Worm (Caenorhabditis elegans) whole organism, L2 larva: ENCODE data around the gene fbxa-4.

Experiments
- F13H6.1 ChIP-seq: sonication (generic microtip); optimal IDR thresholded peaks from 2 replicates; lab custom pipeline; 2016; ENCODE audit warnings: missing genetic modification characterization, missing compliant biosample characterization
- R02D3.7 ChIP-seq: fragments of 150-350 bp; optimal IDR thresholded peaks from 2 replicates; lab custom pipeline; 2014; ENCODE audit warnings: missing biosample characterization, missing genetic modification characterization
- ZK546.5 ChIP-seq: sonication (generic microtip); optimal IDR thresholded peaks from 2 replicates; lab custom pipeline; 2017; ENCODE audit warnings: missing biosample characterization, missing genetic modification characterization
- alr-1 ChIP-seq: fragments of 150-350 bp; optimal IDR thresholded peaks from 2 replicates; lab custom pipeline; 2014; ENCODE audit warnings: missing biosample characterization, missing genetic modification characterization
- aly-2 ChIP-seq: fragments of 150-350 bp; optimal IDR thresholded peaks from 2 replicates; lab custom pipeline; 2014; ENCODE audit warnings: missing biosample characterization, missing genetic modification characterization
- ama-1 ChIP-seq: fragments of 150-350 bp; optimal IDR thresholded peaks from 2 replicates; lab custom pipeline; 2018; ENCODE audit warnings: inconsistent platforms
- blmp-1 ChIP-seq: sonication (generic microtip); optimal IDR thresholded peaks from 2 replicates; lab custom pipeline; 2017; ENCODE audit warnings: missing genetic modification characterization, mild to moderate bottlenecking, missing compliant biosample characterization, antibody characterized with exemption, moderate library complexity; ENCODE audit not compliant: insufficient read depth
- ceh-16 ChIP-seq: fragments of 150-350 bp; optimal IDR thresholded peaks from 2 replicates; lab custom pipeline; 2014; ENCODE audit warnings: missing biosample characterization, missing genetic modification characterization
- ceh-82 ChIP-seq: fragments of 150-350 bp; optimal IDR thresholded peaks from 2 replicates; lab custom pipeline; 2014; ENCODE audit warnings: missing biosample characterization, missing genetic modification characterization
- crh-2 ChIP-seq: sonication (generic microtip); optimal IDR thresholded peaks from 2 replicates; lab custom pipeline; 2017; ENCODE audit warnings: missing biosample characterization, missing genetic modification characterization
- dmd-4 ChIP-seq: sonication (generic microtip); optimal IDR thresholded peaks from 2 replicates; lab custom pipeline; 2017; ENCODE audit warnings: missing biosample characterization, missing genetic modification characterization
- egl-27 ChIP-seq: sonication (generic microtip); optimal IDR thresholded peaks from 3 replicates; lab custom pipeline; 2017; ENCODE audit warnings: missing biosample characterization, missing genetic modification reagents, missing genetic modification characterization
- elt-1 ChIP-seq: fragments of 150-350 bp; optimal IDR thresholded peaks from 2 replicates; lab custom pipeline; 2014; ENCODE audit warnings: missing biosample characterization, missing genetic modification characterization
- fos-1 ChIP-seq: fragments of 150-350 bp; optimal IDR thresholded peaks from 2 replicates; lab custom pipeline; 2014; ENCODE audit warnings: missing biosample characterization, missing genetic modification characterization
- lin-13 ChIP-seq: fragments of 150-350 bp; optimal IDR thresholded peaks from 2 replicates; lab custom pipeline; 2014; ENCODE audit warnings: missing biosample characterization, missing genetic modification reagents, missing genetic modification characterization
- lin-39 ChIP-seq: fragments of 150-350 bp; optimal IDR thresholded peaks from 2 replicates; lab custom pipeline; 2014; ENCODE audit warnings: missing biosample characterization, missing genetic modification reagents, missing genetic modification characterization
- lsy-2 ChIP-seq, 2 experiments: fragments of 150-350 bp in 1 of 2; sonication (generic microtip) in 1 of 2; optimal IDR thresholded peaks; 2 replicates each; lab custom pipeline; 2014 to 2017; ENCODE audit warnings: missing biosample characterization in 2 of 2, missing genetic modification characterization in 2 of 2
- mbf-1 ChIP-seq: sonication (generic microtip); optimal IDR thresholded peaks from 2 replicates; lab custom pipeline; 2017; ENCODE audit warnings: missing biosample characterization, missing genetic modification characterization
- mdl-1 ChIP-seq, 2 experiments: fragments of 150-350 bp in 1 of 2; sonication (generic microtip) in 1 of 2; optimal IDR thresholded peaks; 2 replicates each; lab custom pipeline; 2017; ENCODE audit warnings: missing biosample characterization in 2 of 2, missing genetic modification characterization in 2 of 2
- nhr-10 ChIP-seq: sonication (generic microtip); optimal IDR thresholded peaks from 2 replicates; lab custom pipeline; 2017; ENCODE audit warnings: missing biosample characterization, missing genetic modification characterization
- nhr-12 ChIP-seq: fragments of 150-350 bp; optimal IDR thresholded peaks from 2 replicates; lab custom pipeline; 2014; ENCODE audit warnings: missing biosample characterization, missing genetic modification characterization
- nhr-23 ChIP-seq: fragments of 150-350 bp; optimal IDR thresholded peaks from 2 replicates; lab custom pipeline; 2014; ENCODE audit warnings: missing biosample characterization, missing genetic modification reagents, missing genetic modification characterization
- nhr-237 ChIP-seq: fragments of 150-350 bp; optimal IDR thresholded peaks from 2 replicates; lab custom pipeline; 2014; ENCODE audit warnings: missing biosample characterization, missing genetic modification characterization
- nhr-25 ChIP-seq: fragments of 150-350 bp; sonication (generic microtip); optimal IDR thresholded peaks from 3 replicates; lab custom pipeline; 2014; ENCODE audit warnings: missing biosample characterization, missing genetic modification characterization
- nhr-77 ChIP-seq: fragments of 150-350 bp; optimal IDR thresholded peaks from 2 replicates; lab custom pipeline; 2014; ENCODE audit warnings: missing biosample characterization, missing genetic modification characterization
- peb-1 ChIP-seq: fragments of 150-350 bp; optimal IDR thresholded peaks from 2 replicates; lab custom pipeline; 2014; ENCODE audit warnings: missing biosample characterization, missing genetic modification characterization
- skn-1 ChIP-seq: sonication (generic microtip); optimal IDR thresholded peaks from 2 replicates; lab custom pipeline; 2017; ENCODE audit warnings: missing biosample characterization, missing genetic modification characterization
- sma-9 ChIP-seq, 2 experiments: fragments of 150-350 bp in 1 of 2; sonication (generic microtip) in 1 of 2; optimal IDR thresholded peaks; 2 replicates each; lab custom pipeline; 2014 to 2016; ENCODE audit warnings: missing genetic modification characterization in 2 of 2, mild to moderate bottlenecking in 1 of 2, missing biosample characterization in 1 of 2, missing compliant biosample characterization in 1 of 2, missing genetic modification reagents in 1 of 2, moderate library complexity in 1 of 2
- unc-39 ChIP-seq: fragments of 150-350 bp; optimal IDR thresholded peaks from 2 replicates; lab custom pipeline; 2014; ENCODE audit warnings: missing biosample characterization, missing genetic modification characterization
- unc-55 ChIP-seq: fragments of 150-350 bp; sonication (generic microtip); optimal IDR thresholded peaks from 3 replicates; lab custom pipeline; 2014; ENCODE audit warnings: missing biosample characterization, missing genetic modification reagents, missing genetic modification characterization
- unc-62 ChIP-seq: fragments of 150-350 bp; optimal IDR thresholded peaks from 2 replicates; lab custom pipeline; 2014; ENCODE audit warnings: missing biosample characterization, missing genetic modification reagents, missing genetic modification characterization
- zag-1 ChIP-seq: fragments of 150-350 bp; optimal IDR thresholded peaks from 2 replicates; lab custom pipeline; 2014; ENCODE audit warnings: missing biosample characterization, missing genetic modification characterization
- ztf-1 ChIP-seq: fragments of 200-800 bp; sonication (Bioruptor generic); conservative IDR thresholded peaks from 2 replicates; pipeline ENCODE4 v1.3.6; 2022; ENCODE audit warnings: missing genetic modification characterization, missing compliant biosample characterization
- ztf-4 ChIP-seq: fragments of 150-350 bp; optimal IDR thresholded peaks from 2 replicates; lab custom pipeline; 2014; ENCODE audit warnings: missing biosample characterization, missing genetic modification characterization

fbxa-4 gene

DNA sequence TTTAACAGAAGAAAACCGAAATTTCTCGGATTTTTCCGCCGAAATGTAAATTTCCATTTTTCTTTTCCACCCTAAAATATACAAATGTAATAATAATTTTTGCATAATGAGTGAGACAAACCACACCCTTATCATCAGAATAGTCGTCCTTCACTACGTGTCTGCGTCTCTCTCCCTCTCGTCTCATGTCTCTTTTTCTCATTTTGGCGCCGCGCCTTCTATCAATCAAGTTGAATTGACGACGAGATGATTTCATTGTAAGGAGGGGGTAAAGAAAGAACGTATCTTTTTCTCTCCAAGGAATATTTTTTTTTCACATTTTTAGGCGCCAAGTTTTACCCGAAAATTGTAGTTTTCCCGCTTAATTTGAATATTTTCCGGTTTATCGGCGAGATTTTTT is 26.9 kb upstream of the fbxa-4 start (continued):
- no peak for TF ChIP-seq ceh-82
- no peak for TF ChIP-seq mbf-1 (tag; lab: Kevin White, UChicago)
- TF ChIP-seq egl-27 (tag; lab: Kevin White, UChicago) = no peak
- TF ChIP-seq nhr-23 = no peak
- TF ChIP-seq ama-1 = no peak
- peak; percentile 23 for TF ChIP-seq ceh-16 (tag; lab: Kevin White, UChicago)
- no peak for TF ChIP-seq peb-1 (tag; lab: Kevin White, UChicago)
- no peak for TF ChIP-seq nhr-12 (tag; lab: Kevin White, UChicago)
- TF ChIP-seq F13H6.1 (tag; lab: Kevin White, UChicago) = no peak
- TF ChIP-seq dmd-4 (tag; lab: Kevin White, UChicago) = no peak
- TF ChIP-seq aly-2 (tag; lab: Kevin White, UChicago) = no peak
- no peak for TF ChIP-seq nhr-237
- no peak for TF ChIP-seq unc-39 (tag; lab: Kevin White, UChicago)
- TF ChIP-seq lsy-2 (tag; optimal IDR thresholded peaks at IDR 0.05; lab: Kevin White, UChicago) = no peak
- no peak for TF ChIP-seq nhr-10 (tag; lab: Kevin White, UChicago)
- no peak for TF ChIP-seq unc-55

DNA sequence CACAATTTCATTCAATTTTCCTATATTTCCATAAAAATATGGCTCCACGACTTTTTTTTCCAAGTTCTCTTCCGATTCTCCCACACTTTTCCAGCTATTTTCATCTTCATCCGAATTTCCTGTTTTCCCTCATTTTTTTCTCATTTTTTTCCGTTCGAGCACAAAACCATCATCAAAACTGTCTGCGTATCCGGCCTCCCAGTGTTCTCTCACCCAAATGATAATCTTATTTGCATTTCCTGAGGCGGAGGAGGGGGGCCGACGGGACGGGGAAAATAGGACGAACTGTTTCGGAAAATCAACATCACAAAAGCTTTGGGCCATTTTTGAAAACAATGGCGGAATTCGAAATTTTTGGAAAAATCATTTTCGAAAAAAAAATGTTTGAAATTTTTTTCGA is 25.0 kb upstream of the fbxa-4 start:
- no peak for TF ChIP-seq F13H6.1 (tag; lab: Kevin White, UChicago)
- no peak for TF ChIP-seq ama-1
- no peak for TF ChIP-seq alr-1 (tag; lab: Kevin White, UChicago)
- no peak for TF ChIP-seq lin-39 (tag; lab: Kevin White, UChicago)
- TF ChIP-seq nhr-12 (tag; lab: Kevin White, UChicago) = no peak
- no peak for TF ChIP-seq ceh-82
- TF ChIP-seq nhr-77 (tag; lab: Kevin White, UChicago) = no peak
- no peak for TF ChIP-seq lsy-2 (tag; optimal IDR thresholded peaks at IDR 0.05; lab: Kevin White, UChicago)
- TF ChIP-seq ZK546.5 (tag; lab: Kevin White, UChicago) = no peak
- TF ChIP-seq ztf-4 (tag; lab: Kevin White, UChicago) = no peak
- no peak for TF ChIP-seq blmp-1 (tag; lab: Kevin White, UChicago)
- TF ChIP-seq nhr-237 = no peak
- no peak for TF ChIP-seq mdl-1 (tag; optimal IDR thresholded peaks at IDR 0.05; lab: Kevin White, UChicago)
- TF ChIP-seq skn-1 (tag; lab: Kevin White, UChicago) = no peak

DNA sequence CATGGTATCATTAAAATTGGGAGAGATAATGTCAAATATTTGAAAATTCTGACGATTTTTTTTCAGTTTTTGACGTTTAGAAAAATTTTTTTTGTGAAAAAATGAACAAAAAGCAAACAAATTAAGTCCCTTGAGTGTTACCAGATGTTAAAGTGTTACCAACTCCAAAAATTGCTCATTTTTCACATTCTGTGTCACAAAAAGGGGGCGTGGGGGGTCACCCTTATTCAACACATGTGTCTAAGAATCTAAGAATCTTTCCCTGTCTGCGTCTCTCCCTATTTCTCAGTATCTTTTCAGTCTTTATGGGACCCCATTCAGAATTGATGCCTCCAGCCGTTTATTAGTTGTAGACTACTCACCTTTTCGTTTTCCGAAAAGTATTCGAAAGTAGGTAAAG is 23.6 kb upstream of the fbxa-4 start:
- TF ChIP-seq nhr-25 (tag; lab: Kevin White, UChicago) (no peak), sma-9 (GFP tag; optimal IDR thresholded peaks at IDR 0.05; lab: Kevin White, UChicago) (no peak), sma-9 (tag; optimal IDR thresholded peaks at IDR 0.05; lab: Kevin White, UChicago) (no peak), aly-2 (tag; lab: Kevin White, UChicago) (no peak), nhr-237 (no peak), zag-1 (tag; lab: Kevin White, UChicago) (no peak), crh-2 (tag; lab: Kevin White, UChicago) (no peak), ceh-82 (no peak), nhr-23 (no peak), fos-1 (tag; lab: Kevin White, UChicago) (no peak), ztf-1 (GFP tag; lab: Robert Waterston, UW) (no peak), nhr-10 (tag; lab: Kevin White, UChicago) (no peak), ceh-16 (tag; lab: Kevin White, UChicago) (no peak), skn-1 (tag; lab: Kevin White, UChicago) (no peak)

DNA sequence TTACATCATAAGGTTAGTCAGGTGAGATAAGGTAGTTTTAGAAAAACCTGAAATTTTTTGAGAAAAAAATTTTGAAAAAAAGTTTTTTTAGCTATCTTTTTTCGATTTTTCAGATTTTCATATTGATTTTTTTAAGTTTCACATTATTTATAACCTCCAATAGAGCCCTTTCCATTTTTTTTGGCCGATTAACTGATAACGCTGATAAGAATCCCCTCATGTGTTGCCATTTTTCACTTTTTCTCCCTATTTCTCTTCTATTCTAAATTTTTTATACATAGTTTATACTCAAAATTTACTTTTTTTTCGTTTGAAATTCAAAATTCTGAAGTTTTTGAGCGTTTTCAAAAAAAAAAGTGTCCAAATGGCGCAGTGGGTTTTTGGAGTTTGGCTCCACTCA is 22.8 kb upstream of the fbxa-4 start:
- TF ChIP-seq nhr-10 (tag; lab: Kevin White, UChicago) = no peak
- TF ChIP-seq ztf-4 (tag; lab: Kevin White, UChicago) = no peak
- no peak for TF ChIP-seq R02D3.7 (tag; lab: Kevin White, UChicago)
- no peak for TF ChIP-seq unc-62 (GFP tag; lab: Kevin White, UChicago)
- TF ChIP-seq peb-1 (tag; lab: Kevin White, UChicago) = no peak
- no peak for TF ChIP-seq nhr-23
- TF ChIP-seq fos-1 (tag; lab: Kevin White, UChicago) = peak; percentile 21
- no peak for TF ChIP-seq blmp-1 (tag; lab: Kevin White, UChicago)

DNA sequence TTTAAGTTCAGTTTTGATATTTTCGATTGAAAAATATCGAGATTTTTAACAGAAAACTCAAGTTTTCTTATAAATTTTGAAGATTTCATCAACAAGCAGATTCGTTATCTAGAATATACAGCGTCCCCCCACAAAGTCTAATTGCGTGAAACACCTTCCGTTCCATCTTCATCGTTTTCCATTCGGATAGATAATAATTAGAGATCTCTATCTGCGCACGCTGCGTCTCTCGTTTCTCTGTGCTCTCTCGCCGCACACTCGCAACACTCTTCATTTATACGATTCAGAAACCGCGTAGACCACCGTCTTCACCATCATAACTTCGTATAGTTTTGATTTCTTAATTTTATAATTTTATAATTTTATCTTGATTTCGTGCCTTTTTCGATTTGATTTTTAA is 21.4 kb upstream of the fbxa-4 start:
- TF ChIP-seq nhr-10 (tag; lab: Kevin White, UChicago) (no peak), lin-13 (GFP tag; lab: Kevin White, UChicago) (no peak), elt-1 (tag; lab: Kevin White, UChicago) (peak; percentile 7), ztf-1 (GFP tag; lab: Robert Waterston, UW) (no peak), ceh-16 (tag; lab: Kevin White, UChicago) (peak; percentile 97)
